Fruit fly (Drosophila melanogaster) whole organism, embryonic: ENCODE results near the gene CG9733.

ENCODE experiments used
- Ada2b ChIP-seq: fragments of 200-800 bp; sonication (Bioruptor generic); IDR thresholded peaks from 2 replicates; pipeline ENCODE4 v1.3.6; 2022; ENCODE audit warnings: missing biosample characterization, missing genetic modification characterization
- Awh ChIP-seq: fragments of 200-800 bp; sonication (Bioruptor generic); IDR thresholded peaks from 2 replicates; pipeline ENCODE4, ENCODE4 v1.3.6; 2022; ENCODE audit warnings: missing biosample characterization, missing genetic modification characterization
- BtbVII ChIP-seq: fragments of 200-800 bp; sonication (Bioruptor generic); optimal IDR thresholded peaks from 3 replicates; lab custom pipeline; 2017; ENCODE audit warnings: missing biosample characterization, mild to moderate bottlenecking, missing genetic modification characterization
- CG10462 ChIP-seq: fragments of 200-800 bp; sonication (Bioruptor generic); optimal IDR thresholded peaks from 2 replicates; lab custom pipeline; 2016; ENCODE audit warnings: missing biosample characterization, missing genetic modification characterization
- CG10959 ChIP-seq: fragments of 200-800 bp; sonication (Bioruptor generic); IDR thresholded peaks from 2 replicates; pipeline ENCODE4 v1.3.6; 2022; ENCODE audit warnings: missing biosample characterization, missing genetic modification characterization
- CG11504 ChIP-seq: fragments of 200-800 bp; sonication (Bioruptor generic); optimal IDR thresholded peaks from 3 replicates; lab custom pipeline; 2019; ENCODE audit warnings: missing biosample characterization, mild to moderate bottlenecking, missing genetic modification characterization, moderate library complexity
- CG11723 ChIP-seq: fragments of 200-800 bp; sonication (Bioruptor generic); optimal IDR thresholded peaks from 2 replicates; lab custom pipeline; 2017; ENCODE audit warnings: missing biosample characterization, mild to moderate bottlenecking, missing genetic modification characterization
- CG12155 ChIP-seq: fragments of 200-800 bp; sonication (Bioruptor generic); optimal IDR thresholded peaks from 3 replicates; lab custom pipeline; 2016; ENCODE audit warnings: missing biosample characterization, missing genetic modification characterization
- CG1233 ChIP-seq: fragments of 200-800 bp; sonication (Bioruptor generic); optimal IDR thresholded peaks from 4 replicates; lab custom pipeline; 2018; ENCODE audit warnings: missing biosample characterization, mild to moderate bottlenecking, missing genetic modification characterization
- CG14050 ChIP-seq: fragments of 200-800 bp; sonication (Bioruptor generic); IDR thresholded peaks from 3 replicates; pipeline ENCODE4 v1.3.6; 2022; ENCODE audit warnings: missing biosample characterization, missing genetic modification characterization
- CG1603 ChIP-seq: fragments of 200-800 bp; sonication (Bioruptor generic); optimal IDR thresholded peaks from 2 replicates; lab custom pipeline; 2019; ENCODE audit warnings: missing biosample characterization, mild to moderate bottlenecking, missing genetic modification characterization, moderate library complexity
- CG17186 ChIP-seq: fragments of 200-800 bp; sonication (Bioruptor generic); optimal IDR thresholded peaks from 3 replicates; lab custom pipeline; 2017; ENCODE audit warnings: missing biosample characterization, missing genetic modification reagents, missing genetic modification characterization
- CG17829 ChIP-seq: fragments of 200-800 bp; optimal IDR thresholded peaks from 2 replicates; lab custom pipeline; 2019; ENCODE audit warnings: missing biosample characterization, mild to moderate bottlenecking, missing genetic modification characterization, moderate library complexity
- CG18476 ChIP-seq: fragments of 200-800 bp; sonication (Bioruptor generic); optimal IDR thresholded peaks from 2 replicates; lab custom pipeline; 2016; ENCODE audit warnings: missing biosample characterization, mild to moderate bottlenecking, missing genetic modification characterization
- CG32532 ChIP-seq: fragments of 200-800 bp; sonication (Bioruptor generic); IDR thresholded peaks from 2 replicates; pipeline ENCODE4 v1.3.6; 2022; ENCODE audit warnings: missing biosample characterization, missing genetic modification characterization
- CG32772 ChIP-seq: fragments of 200-800 bp; sonication (Bioruptor generic); IDR thresholded peaks from 2 replicates; pipeline ENCODE4 v1.3.6; 2022; ENCODE audit warnings: missing biosample characterization, missing genetic modification characterization
- CG3995 ChIP-seq: fragments of 200-800 bp; sonication (Bioruptor generic); optimal IDR thresholded peaks from 3 replicates; lab custom pipeline; 2016; ENCODE audit warnings: missing biosample characterization, missing genetic modification characterization
- CG42726 ChIP-seq: fragments of 200-800 bp; sonication (Bioruptor generic); IDR thresholded peaks from 2 replicates; pipeline ENCODE4 v1.3.6; 2022; ENCODE audit warnings: missing biosample characterization, missing genetic modification characterization; ENCODE audit not compliant: partially characterized antibody
- CG5180 ChIP-seq: fragments of 200-800 bp; sonication (Bioruptor generic); optimal IDR thresholded peaks from 3 replicates; lab custom pipeline; 2017; ENCODE audit warnings: missing biosample characterization, missing genetic modification characterization, mild to moderate bottlenecking, moderate library complexity, missing genetic modification reagents
- CG5245 ChIP-seq: fragments of 200-800 bp; sonication (Bioruptor generic); optimal IDR thresholded peaks from 3 replicates; lab custom pipeline; 2016; ENCODE audit warnings: missing biosample characterization, missing genetic modification characterization
- CG6254 ChIP-seq: fragments of 200-800 bp; sonication (Bioruptor generic); optimal IDR thresholded peaks from 3 replicates; lab custom pipeline; 2017; ENCODE audit warnings: mild to moderate bottlenecking, missing biosample characterization, missing genetic modification reagents, missing genetic modification characterization
- CG8765 ChIP-seq: fragments of 200-800 bp; sonication (Bioruptor generic); IDR thresholded peaks from 2 replicates; pipeline ENCODE4 v1.3.6; 2022; ENCODE audit warnings: missing biosample characterization, missing genetic modification characterization
- CG8924 ChIP-seq: fragments of 200-800 bp; optimal IDR thresholded peaks from 3 replicates; lab custom pipeline; 2019; ENCODE audit warnings: missing biosample characterization, mild to moderate bottlenecking, missing genetic modification characterization, moderate library complexity
- CG9932 ChIP-seq: fragments of 200-800 bp; sonication (Bioruptor generic); IDR thresholded peaks from 2 replicates; pipeline ENCODE4 v1.3.6; 2022; ENCODE audit warnings: missing biosample characterization, missing genetic modification characterization
- CoRest ChIP-seq: fragments of 200-800 bp; sonication (Bioruptor generic); optimal IDR thresholded peaks from 3 replicates; lab custom pipeline; 2018; ENCODE audit warnings: missing biosample characterization, mild to moderate bottlenecking, missing genetic modification characterization, moderate library complexity
- Dfd ChIP-seq, 2 experiments: fragments of >200 bp; optimal IDR thresholded peaks; 2 replicates each; lab custom pipeline; 2017; ENCODE audit warnings: missing biosample characterization in 2 of 2, missing genetic modification characterization in 2 of 2
- Doc3 ChIP-seq: fragments of 200-800 bp; sonication (Bioruptor generic); IDR thresholded peaks from 3 replicates; pipeline ENCODE4 v1.3.6; 2022; ENCODE audit warnings: missing biosample characterization, missing genetic modification characterization; ENCODE audit not compliant: partially characterized antibody
- E2f2 ChIP-seq: fragments of 200-800 bp; sonication (Bioruptor generic); IDR thresholded peaks from 2 replicates; pipeline ENCODE4 v1.3.6; 2022; ENCODE audit warnings: missing biosample characterization, missing genetic modification characterization
- GATAe ChIP-seq: fragments of 200-800 bp; sonication (Bioruptor generic); conservative IDR thresholded peaks from 2 replicates; pipeline ENCODE4 v1.3.6; 2022; ENCODE audit warnings: missing biosample characterization, missing genetic modification characterization
- H15 ChIP-seq: fragments of 200-800 bp; sonication (Bioruptor generic); IDR thresholded peaks from 3 replicates; pipeline ENCODE4 v1.3.6; 2022; ENCODE audit warnings: missing biosample characterization, missing genetic modification characterization
- Hr51 ChIP-seq, 2 experiments: fragments of 200-800 bp; sonication (Bioruptor generic); optimal IDR thresholded peaks; 2 replicates in 1 of 2; 3 replicates in 1 of 2; lab custom pipeline; 2016 to 2018; ENCODE audit warnings: missing biosample characterization in 2 of 2, missing genetic modification characterization in 2 of 2, mild to moderate bottlenecking in 1 of 2, moderate library complexity in 1 of 2
- Kr ChIP-seq: fragments of 200-800 bp; sonication (Bioruptor generic); optimal IDR thresholded peaks from 2 replicates; lab custom pipeline; 2017; ENCODE audit warnings: missing biosample characterization, mild to moderate bottlenecking, missing genetic modification characterization
- Lim3 ChIP-seq: fragments of 200-800 bp; sonication (Bioruptor generic); IDR thresholded peaks from 2 replicates; pipeline ENCODE4 v1.3.6; 2022; ENCODE audit warnings: missing biosample characterization, missing genetic modification characterization
- MBD-R2 ChIP-seq: fragments of 200-800 bp; sonication (Bioruptor generic); IDR thresholded peaks from 2 replicates; pipeline ENCODE4 v1.3.6; 2022; ENCODE audit warnings: missing biosample characterization, missing genetic modification characterization
- NC2α ChIP-seq: fragments of 200-800 bp; sonication (Bioruptor generic); optimal IDR thresholded peaks from 2 replicates; lab custom pipeline; 2016; ENCODE audit warnings: missing biosample characterization, missing genetic modification characterization
- NfI ChIP-seq: fragments of 200-800 bp; sonication (Bioruptor generic); optimal IDR thresholded peaks from 3 replicates; lab custom pipeline; 2018; ENCODE audit warnings: missing biosample characterization, mild to moderate bottlenecking, missing genetic modification characterization, moderate library complexity
- Pdp1 ChIP-seq, 2 experiments: fragments of 200-800 bp; sonication (Bioruptor generic); optimal IDR thresholded peaks; 3 replicates each; lab custom pipeline; 2016; ENCODE audit warnings: missing biosample characterization in 2 of 2, missing genetic modification characterization in 2 of 2, mild to moderate bottlenecking in 1 of 2, moderate library complexity in 1 of 2
- Sox102F ChIP-seq: fragments of 200-800 bp; sonication (Bioruptor generic); optimal IDR thresholded peaks from 2 replicates; lab custom pipeline; 2018; ENCODE audit warnings: missing biosample characterization, mild to moderate bottlenecking, missing genetic modification characterization, moderate library complexity
- az2 ChIP-seq: fragments of 200-800 bp; sonication (Bioruptor generic); optimal IDR thresholded peaks from 3 replicates; lab custom pipeline; 2016; ENCODE audit warnings: missing biosample characterization, missing genetic modification characterization
- cas ChIP-seq: fragments of 200-800 bp; sonication (Bioruptor generic); IDR thresholded peaks from 2 replicates; pipeline ENCODE4 v1.3.6; 2022; ENCODE audit warnings: missing biosample characterization, missing genetic modification characterization
- danr ChIP-seq: fragments of 200-800 bp; sonication (Bioruptor generic); IDR thresholded peaks from 2 replicates; pipeline ENCODE4 v1.3.6; 2022; ENCODE audit warnings: missing biosample characterization, missing genetic modification characterization
- gsb-n ChIP-seq: fragments of 200-800 bp; sonication (Bioruptor generic); optimal IDR thresholded peaks from 3 replicates; lab custom pipeline; 2018; ENCODE audit warnings: missing biosample characterization, mild to moderate bottlenecking, missing genetic modification characterization
- ken ChIP-seq: fragments of 200-800 bp; sonication (Bioruptor generic); IDR thresholded peaks from 3 replicates; pipeline ENCODE4 v1.3.6; 2022; ENCODE audit warnings: missing biosample characterization, missing genetic modification characterization
- lab ChIP-seq: fragments of 200-800 bp; sonication (Bioruptor generic); optimal IDR thresholded peaks from 3 replicates; lab custom pipeline; 2017; ENCODE audit warnings: missing biosample characterization, missing genetic modification characterization, mild to moderate bottlenecking, moderate library complexity, missing genetic modification reagents
- psq ChIP-seq: fragments of 200-800 bp; sonication (Bioruptor generic); optimal IDR thresholded peaks from 2 replicates; lab custom pipeline; 2017; ENCODE audit warnings: missing biosample characterization, missing genetic modification characterization
- rib ChIP-seq: fragments of 200-800 bp; sonication (Bioruptor generic); IDR thresholded peaks from 2 replicates; pipeline ENCODE4 v1.3.6; 2022; ENCODE audit warnings: missing biosample characterization, missing genetic modification characterization
- sr ChIP-seq: fragments of 200-800 bp; sonication (Bioruptor generic); IDR thresholded peaks from 3 replicates; pipeline ENCODE4 v1.3.6; 2022; ENCODE audit warnings: missing biosample characterization, missing genetic modification characterization
- tap ChIP-seq: fragments of 200-800 bp; optimal IDR thresholded peaks from 3 replicates; lab custom pipeline; 2019; ENCODE audit warnings: missing biosample characterization, mild to moderate bottlenecking, missing genetic modification characterization, moderate library complexity
- tin ChIP-seq: fragments of 200-800 bp; sonication (Bioruptor generic); optimal IDR thresholded peaks from 3 replicates; lab custom pipeline; 2016; ENCODE audit warnings: missing biosample characterization, missing genetic modification characterization
- trh ChIP-seq: fragments of 200-800 bp; sonication (Bioruptor generic); optimal IDR thresholded peaks from 2 replicates; lab custom pipeline; 2016; ENCODE audit warnings: missing biosample characterization, missing genetic modification characterization
- wor ChIP-seq: fragments of 200-800 bp; sonication (Bioruptor generic); IDR thresholded peaks from 2 replicates; pipeline ENCODE4 v1.3.6; 2022; ENCODE audit warnings: missing biosample characterization, missing genetic modification characterization

Gene CG9733

DNA sequence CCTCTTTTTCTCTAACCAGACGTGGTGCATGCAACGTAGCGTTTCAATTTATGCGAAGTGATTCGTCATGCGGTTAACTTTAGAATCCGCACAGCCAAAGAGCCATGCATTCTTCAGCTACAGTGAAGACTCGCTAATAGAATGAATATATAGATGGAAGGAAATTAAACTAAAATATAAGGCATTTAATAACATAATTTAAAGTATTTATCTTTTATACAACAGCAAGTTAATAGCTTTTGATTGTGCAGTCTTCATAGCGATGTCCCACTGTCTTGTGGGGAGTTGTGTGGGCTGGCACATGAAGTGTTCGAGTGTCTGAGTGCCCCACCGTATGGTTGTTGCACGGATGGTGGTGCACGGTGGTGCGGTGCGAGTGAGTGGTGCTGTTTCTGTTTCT, 18.9 kb upstream of the CG9733 start (continued):
- TF ChIP-seq Hr51 (GFP tag; optimal IDR thresholded peaks at IDR 0.05; lab: Kevin White, UChicago) (peak in 1 of 2 experiments; percentile 54), Sox102F (GFP tag; lab: Kevin White, UChicago) (peak; percentile 79), CG14050 (peak; percentile 35; the same call in 2 of the 3 replicates), CG11504 (tag; lab: Kevin White, UChicago) (peak; percentile 61), rib (GFP tag; lab: Robert Waterston, UW) (no peak), MBD-R2 (no peak), GATAe (GFP tag; lab: Robert Waterston, UW) (no peak), E2f2 (GFP tag; lab: Robert Waterston, UW) (peak; percentile 27; the same call in 1 of the 2 replicates), CG1603 (peak; percentile 83), CG10959 (peak; percentile 49), ken (GFP tag; lab: Robert Waterston, UW) (peak; percentile 74), CG3995 (GFP tag; lab: Kevin White, UChicago) (no peak), BtbVII (GFP tag; lab: Kevin White, UChicago) (no peak), CG5180 (GFP tag; lab: Kevin White, UChicago) (no peak), CG5245 (peak; percentile 42), tap (peak; percentile 50), CG11723 (GFP tag; lab: Kevin White, UChicago) (no peak), Ada2b (peak; percentile 69; the same call in 1 of the 2 replicates), gsb-n (tag; lab: Kevin White, UChicago) (peak; percentile 47), CG9932 (GFP tag; lab: Robert Waterston, UW) (no peak), wor (GFP tag; lab: Robert Waterston, UW) (peak; percentile 25; the same call in 1 of the 2 replicates), CG18476 (GFP tag; lab: Kevin White, UChicago) (no peak), NfI (GFP tag; lab: Kevin White, UChicago) (peak; percentile 30), CG12155 (GFP tag; lab: Kevin White, UChicago) (peak; percentile 30), az2 (GFP tag; lab: Kevin White, UChicago) (peak; percentile 60), NC2α (GFP tag; lab: Kevin White, UChicago) (no peak), Doc3 (GFP tag; lab: Robert Waterston, UW) (no peak), tin (GFP tag; lab: Kevin White, UChicago) (peak; percentile 29), psq (GFP tag; lab: Kevin White, UChicago) (no peak), danr (GFP tag; lab: Robert Waterston, UW) (peak; percentile 53), trh (GFP tag; lab: Kevin White, UChicago) (no peak), CG17829 (tag; lab: Kevin White, UChicago) (peak; percentile 72), Pdp1 (GFP tag; optimal IDR thresholded peaks at IDR 0.05; lab: Kevin White, UChicago) (peak in 1 of 2 experiments; percentile 10), CG1233 (GFP tag; lab: Kevin White, UChicago) (no peak), sr (GFP tag; lab: Robert Waterston, UW) (peak; percentile 37; the same call in 1 of the 3 replicates), lab (GFP tag; lab: Kevin White, UChicago) (peak; percentile 28), Dfd (GFP tag; optimal IDR thresholded peaks at IDR 0.05; lab: Kevin White, UChicago) (no peak), CoRest (peak; percentile 55), Lim3 (GFP tag; lab: Robert Waterston, UW) (no peak), CG32772 (peak; percentile 76), CG8765 (GFP tag; lab: Robert Waterston, UW) (no peak; the same call in 1 of the 2 replicates), CG32532 (GFP tag; lab: Robert Waterston, UW) (peak; percentile 24; the same call in 1 of the 2 replicates), Kr (GFP tag; lab: Kevin White, UChicago) (no peak), CG17186 (GFP tag; lab: Kevin White, UChicago) (no peak), CG10462 (peak; percentile 30), CG6254 (GFP tag; lab: Kevin White, UChicago) (peak; percentile 24), CG42726 (GFP tag; lab: Robert Waterston, UW) (no peak), H15 (peak; percentile 71), cas (GFP tag; lab: Robert Waterston, UW) (no peak), Awh (peak; percentile 74), CG8924 (peak; percentile 47)
